Worm (Caenorhabditis elegans): ENCODE data around the gene F42A9.7.

DNA sequence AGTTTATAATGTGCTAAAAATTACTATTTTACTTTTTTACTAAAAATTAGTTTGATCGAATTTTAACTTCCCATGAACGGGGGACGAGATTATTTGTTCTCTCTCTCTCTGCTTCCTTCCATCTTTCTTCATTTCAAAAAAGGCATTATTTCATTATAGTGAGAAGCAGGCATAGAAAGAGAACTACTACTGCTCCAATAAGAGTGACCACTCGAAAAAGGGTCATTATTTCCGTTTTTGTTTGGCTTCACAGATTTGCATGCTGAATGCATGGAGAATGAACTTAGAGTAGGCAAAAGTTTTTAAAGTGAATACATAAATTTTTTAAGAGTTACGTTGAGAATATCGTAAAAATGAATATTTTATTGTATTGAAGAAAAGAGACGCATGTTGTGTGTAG is 46.2 kb downstream of the F42A9.7 start:
- TF ChIP-seq somi-1 (GFP tag; optimal IDR thresholded peaks at IDR 0.05) (no peak), hrde-1 (tag; optimal IDR thresholded peaks at IDR 0.05; ENCODE audit: borderline replicate concordance) (no peak), aptf-2 (GFP tag; conservative IDR thresholded peaks at IDR 0.05) (no peak), F52B5.7 (tag; optimal IDR thresholded peaks at IDR 0.05) (no peak), F22D6.2 (tag; optimal IDR thresholded peaks at IDR 0.05) (no peak), tbx-9 (tag; optimal IDR thresholded peaks at IDR 0.05; ENCODE audit: borderline replicate concordance) (no peak), lin-54 (GFP tag; optimal IDR thresholded peaks at IDR 0.05) (no peak), lir-1 (GFP tag; conservative IDR thresholded peaks at IDR 0.05) (no peak)

Measured in whole organism, young adult.